Fruit fly (Drosophila melanogaster) whole organism, embryonic: ENCODE measurements around the gene Send2.
A peak's percentile ranks its signal among the peaks of the same experiment; 100 is the strongest.

Source experiments
- Ada2b ChIP-seq: fragments of 200-800 bp; sonication (Bioruptor generic); IDR thresholded peaks from 2 replicates; pipeline ENCODE4 v1.3.6; 2022; ENCODE audit warnings: missing biosample characterization, missing genetic modification characterization
- Bdp1 ChIP-seq: fragments of 200-800 bp; sonication (Bioruptor generic); optimal IDR thresholded peaks from 3 replicates; lab custom pipeline; 2016; ENCODE audit warnings: missing biosample characterization, missing genetic modification characterization
- CG10209 ChIP-seq: fragments of 200-800 bp; sonication (Bioruptor generic); optimal IDR thresholded peaks from 3 replicates; lab custom pipeline; 2017; ENCODE audit warnings: missing biosample characterization, mild to moderate bottlenecking, missing genetic modification characterization, missing genetic modification reagents
- CG10321 ChIP-seq: fragments of 200-800 bp; sonication (Bioruptor generic); IDR thresholded peaks from 2 replicates; pipeline ENCODE4 v1.3.6; 2022; ENCODE audit warnings: missing biosample characterization, missing genetic modification characterization
- CG10979 ChIP-seq: fragments of 200-800 bp; sonication (Bioruptor generic); optimal IDR thresholded peaks from 2 replicates; lab custom pipeline; 2018; ENCODE audit warnings: missing biosample characterization, mild to moderate bottlenecking, missing genetic modification characterization, moderate library complexity
- CG13296 ChIP-seq: fragments of 200-800 bp; sonication (Bioruptor generic); optimal IDR thresholded peaks from 3 replicates; lab custom pipeline; 2018; ENCODE audit warnings: missing biosample characterization, mild to moderate bottlenecking, missing genetic modification characterization
- CG13624 ChIP-seq: fragments of 200-800 bp; sonication (Bioruptor generic); optimal IDR thresholded peaks from 2 replicates; lab custom pipeline; 2016; ENCODE audit warnings: missing biosample characterization, missing genetic modification characterization
- CG14667 ChIP-seq: fragments of 200-800 bp; sonication (Bioruptor generic); IDR thresholded peaks from 2 replicates; pipeline ENCODE4 v1.3.6; 2022; ENCODE audit warnings: missing biosample characterization, missing genetic modification characterization
- CG15479 ChIP-seq: fragments of 200-800 bp; sonication (Bioruptor generic); optimal IDR thresholded peaks from 3 replicates; lab custom pipeline; 2019; ENCODE audit warnings: missing biosample characterization, mild to moderate bottlenecking, missing genetic modification characterization, moderate library complexity
- CG17802 ChIP-seq: fragments of 200-800 bp; sonication (Bioruptor generic); optimal IDR thresholded peaks from 2 replicates; lab custom pipeline; 2018; ENCODE audit warnings: missing biosample characterization, mild to moderate bottlenecking, missing genetic modification characterization, moderate library complexity
- CG2712 ChIP-seq: fragments of 200-800 bp; optimal IDR thresholded peaks from 3 replicates; lab custom pipeline; 2019; ENCODE audit warnings: missing biosample characterization, mild to moderate bottlenecking, missing genetic modification characterization, moderate library complexity
- CG2875 ChIP-seq: fragments of 200-800 bp; sonication (Bioruptor generic); optimal IDR thresholded peaks from 2 replicates; lab custom pipeline; 2017; ENCODE audit warnings: missing biosample characterization, mild to moderate bottlenecking, missing genetic modification characterization, missing genetic modification reagents
- CG33213 ChIP-seq: fragments of 200-800 bp; sonication (Bioruptor generic); optimal IDR thresholded peaks from 3 replicates; lab custom pipeline; 2016; ENCODE audit warnings: missing biosample characterization, missing genetic modification characterization
- CG4617 ChIP-seq: fragments of 200-800 bp; sonication (Bioruptor generic); optimal IDR thresholded peaks from 3 replicates; lab custom pipeline; 2016; ENCODE audit warnings: missing biosample characterization, missing genetic modification characterization, borderline replicate concordance
- CG6683 ChIP-seq: fragments of 200-800 bp; sonication (Bioruptor generic); optimal IDR thresholded peaks from 2 replicates; lab custom pipeline; 2017; ENCODE audit warnings: missing biosample characterization, mild to moderate bottlenecking, missing genetic modification characterization, missing genetic modification reagents
- CG7372 ChIP-seq: fragments of 200-800 bp; sonication (Bioruptor generic); IDR thresholded peaks from 2 replicates; pipeline ENCODE4 v1.3.6; 2022; ENCODE audit warnings: missing biosample characterization, missing genetic modification characterization
- CG8765 ChIP-seq: fragments of 200-800 bp; sonication (Bioruptor generic); IDR thresholded peaks from 2 replicates; pipeline ENCODE4 v1.3.6; 2022; ENCODE audit warnings: missing biosample characterization, missing genetic modification characterization
- CG9609 ChIP-seq: fragments of 200-800 bp; sonication (Bioruptor generic); optimal IDR thresholded peaks from 3 replicates; lab custom pipeline; 2016; ENCODE audit warnings: missing biosample characterization, missing genetic modification characterization
- CTCF ChIP-seq: fragments of 200-800 bp; sonication (Bioruptor generic); optimal IDR thresholded peaks from 2 replicates; lab custom pipeline; 2017; ENCODE audit warnings: missing biosample characterization, mild to moderate bottlenecking, missing genetic modification characterization, moderate library complexity
- D19A ChIP-seq: fragments of 200-800 bp; optimal IDR thresholded peaks from 3 replicates; lab custom pipeline; 2019; ENCODE audit warnings: missing biosample characterization, mild to moderate bottlenecking, missing genetic modification characterization, moderate library complexity
- Dfd ChIP-seq, 2 experiments: fragments of >200 bp; optimal IDR thresholded peaks; 2 replicates each; lab custom pipeline; 2017; ENCODE audit warnings: missing biosample characterization in 2 of 2, missing genetic modification characterization in 2 of 2
- Eip74EF ChIP-seq, 2 experiments: fragments of 200-800 bp in 1 of 2; fragments of >200 bp in 1 of 2; sonication (Bioruptor generic) in 1 of 2; optimal IDR thresholded peaks; 2 replicates each; lab custom pipeline; 2017 to 2019; ENCODE audit warnings: missing biosample characterization in 2 of 2, missing genetic modification characterization in 2 of 2, mild to moderate bottlenecking in 1 of 2, moderate library complexity in 1 of 2
- Hr51 ChIP-seq, 2 experiments: fragments of 200-800 bp; sonication (Bioruptor generic); optimal IDR thresholded peaks; 2 replicates in 1 of 2; 3 replicates in 1 of 2; lab custom pipeline; 2016 to 2018; ENCODE audit warnings: missing biosample characterization in 2 of 2, missing genetic modification characterization in 2 of 2, mild to moderate bottlenecking in 1 of 2, moderate library complexity in 1 of 2
- Med ChIP-seq: fragments of 200-800 bp; sonication (Bioruptor generic); peaks from one replicate; lab custom pipeline; 2016; ENCODE audit warnings: missing biosample characterization, missing genetic modification characterization, mild to moderate bottlenecking, inconsistent platforms, moderate library complexity
- Mes4 ChIP-seq: fragments of 200-800 bp; sonication (Bioruptor generic); optimal IDR thresholded peaks from 2 replicates; lab custom pipeline; 2016; ENCODE audit warnings: missing biosample characterization, missing genetic modification characterization
- Oli ChIP-seq: fragments of 200-800 bp; sonication (Bioruptor generic); optimal IDR thresholded peaks from 2 replicates; lab custom pipeline; 2018; ENCODE audit warnings: missing biosample characterization, mild to moderate bottlenecking, missing genetic modification characterization, moderate library complexity
- Opbp ChIP-seq: fragments of 200-800 bp; sonication (Bioruptor generic); IDR thresholded peaks from 3 replicates; pipeline ENCODE4 v1.3.6; 2022; ENCODE audit warnings: missing biosample characterization, missing genetic modification characterization; ENCODE audit not compliant: partially characterized antibody
- Poxn ChIP-seq: fragments of 200-800 bp; sonication (Bioruptor generic); IDR thresholded peaks from 2 replicates; pipeline ENCODE4 v1.3.6; 2022; ENCODE audit warnings: missing biosample characterization, missing genetic modification characterization
- ac ChIP-seq: fragments of 200-800 bp; sonication (Bioruptor generic); optimal IDR thresholded peaks from 3 replicates; lab custom pipeline; 2017; ENCODE audit warnings: missing biosample characterization, mild to moderate bottlenecking, missing genetic modification characterization
- ara ChIP-seq: fragments of 200-800 bp; sonication (Bioruptor generic); IDR thresholded peaks from 2 replicates; pipeline ENCODE4 v1.3.6; 2022; ENCODE audit warnings: missing biosample characterization, missing genetic modification characterization
- chn ChIP-seq: fragments of 200-800 bp; sonication (Bioruptor generic); optimal IDR thresholded peaks from 2 replicates; lab custom pipeline; 2016; ENCODE audit warnings: missing biosample characterization, missing genetic modification characterization
- ci ChIP-seq: fragments of 200-800 bp; sonication (Bioruptor generic); IDR thresholded peaks from 3 replicates; pipeline ENCODE4 v1.3.6; 2022; ENCODE audit warnings: missing biosample characterization, missing genetic modification characterization
- croc ChIP-seq: fragments of 200-800 bp; sonication (Bioruptor generic); conservative IDR thresholded peaks from 3 replicates; pipeline ENCODE4 v1.3.6; 2022; ENCODE audit warnings: missing biosample characterization, missing genetic modification characterization
- dm ChIP-seq: fragments of 200-800 bp; sonication (Bioruptor generic); optimal IDR thresholded peaks from 3 replicates; lab custom pipeline; 2016; ENCODE audit warnings: missing biosample characterization, missing genetic modification characterization
- dmrt11E ChIP-seq: fragments of 200-800 bp; sonication (Bioruptor generic); optimal IDR thresholded peaks from 3 replicates; lab custom pipeline; 2018; ENCODE audit warnings: missing biosample characterization, mild to moderate bottlenecking, missing genetic modification characterization, moderate library complexity
- ewg ChIP-seq: fragments of 200-800 bp; sonication (Bioruptor generic); optimal IDR thresholded peaks from 3 replicates; lab custom pipeline; 2017; ENCODE audit warnings: mild to moderate bottlenecking, missing biosample characterization, missing genetic modification reagents, missing genetic modification characterization
- gfzf ChIP-seq: fragments of 200-800 bp; sonication (Bioruptor generic); optimal IDR thresholded peaks from 2 replicates; lab custom pipeline; 2016; ENCODE audit warnings: missing biosample characterization, mild to moderate bottlenecking, missing genetic modification characterization, moderate library complexity
- hkb ChIP-seq, 2 experiments: fragments of 200-800 bp in 1 of 2; fragments of >200 bp in 1 of 2; sonication (Bioruptor generic) in 1 of 2; IDR thresholded peaks in 1 of 2; optimal IDR thresholded peaks in 1 of 2; 2 replicates each; pipeline versions ENCODE4 v1.3.6 to Lab custom; 2017 to 2022; ENCODE audit warnings: missing biosample characterization in 1 of 2, missing genetic modification characterization in 1 of 2
- ind ChIP-seq: fragments of 200-800 bp; sonication (Bioruptor generic); optimal IDR thresholded peaks from 3 replicates; lab custom pipeline; 2016; ENCODE audit warnings: missing biosample characterization, missing genetic modification characterization
- lmd ChIP-seq: fragments of 200-800 bp; sonication (Bioruptor generic); IDR thresholded peaks from 2 replicates; pipeline ENCODE4 v1.3.6; 2022; ENCODE audit warnings: missing biosample characterization, missing genetic modification characterization
- pho ChIP-seq: fragments of 200-800 bp; sonication (Bioruptor generic); optimal IDR thresholded peaks from 2 replicates; lab custom pipeline; 2016; ENCODE audit warnings: missing biosample characterization, missing genetic modification characterization
- psq ChIP-seq: fragments of 200-800 bp; sonication (Bioruptor generic); optimal IDR thresholded peaks from 2 replicates; lab custom pipeline; 2017; ENCODE audit warnings: missing biosample characterization, missing genetic modification characterization
- slbo ChIP-seq: fragments of 200-800 bp; sonication (Bioruptor generic); IDR thresholded peaks from 2 replicates; pipeline ENCODE4 v1.3.6; 2022; ENCODE audit warnings: missing biosample characterization, missing genetic modification characterization
- tgo ChIP-seq: fragments of 200-800 bp; sonication (Bioruptor generic); IDR thresholded peaks from 3 replicates; pipeline ENCODE4 v1.3.6; 2022; ENCODE audit warnings: missing biosample characterization, missing genetic modification characterization
- tna ChIP-seq: fragments of 200-800 bp; sonication (Bioruptor generic); IDR thresholded peaks from 2 replicates; pipeline ENCODE4 v1.3.6; 2022; ENCODE audit warnings: missing biosample characterization, missing genetic modification characterization; ENCODE audit not compliant: partially characterized antibody
- toy ChIP-seq: fragments of 200-800 bp; sonication (Bioruptor generic); IDR thresholded peaks from 2 replicates; pipeline ENCODE4 v1.3.6; 2022; ENCODE audit warnings: missing biosample characterization, missing genetic modification characterization
- vnd ChIP-seq: fragments of 200-800 bp; sonication (Bioruptor generic); IDR thresholded peaks from 3 replicates; pipeline ENCODE4 v1.3.6; 2022; ENCODE audit warnings: missing biosample characterization, missing genetic modification characterization; ENCODE audit not compliant: partially characterized antibody
- zen ChIP-seq: fragments of 200-800 bp; sonication (Bioruptor generic); optimal IDR thresholded peaks from 3 replicates; lab custom pipeline; 2018; ENCODE audit warnings: missing biosample characterization, mild to moderate bottlenecking, missing genetic modification characterization, moderate library complexity
- zfh2 ChIP-seq: fragments of 200-800 bp; sonication (Bioruptor generic); optimal IDR thresholded peaks from 2 replicates; lab custom pipeline; 2016; ENCODE audit warnings: missing biosample characterization, missing genetic modification characterization

Send2 gene

dm6 chr2L:14369933-14370776, 23.7 kb upstream of the Send2 start (continued):
- no peak for TF ChIP-seq CG15479
- TF ChIP-seq Poxn: no peak
- no peak for TF ChIP-seq ac (GFP tag; lab: Kevin White, UChicago)
- no peak for TF ChIP-seq Mes4 (GFP tag; lab: Kevin White, UChicago)
- TF ChIP-seq Dfd (GFP tag; optimal IDR thresholded peaks at IDR 0.05; lab: Kevin White, UChicago): no peak
- TF ChIP-seq slbo (GFP tag; lab: Robert Waterston, UW): no peak
- peak in 1 of 2 experiments; percentile 54 for TF ChIP-seq Hr51 (GFP tag; optimal IDR thresholded peaks at IDR 0.05; lab: Kevin White, UChicago)
- peak; percentile 53 for TF ChIP-seq CG10979
- no peak for TF ChIP-seq CG13296 (GFP tag; lab: Kevin White, UChicago)
- peak; percentile 62 for TF ChIP-seq zen (tag; lab: Kevin White, UChicago)
- TF ChIP-seq hkb (optimal IDR thresholded peaks at IDR 0.05; lab: Kevin White, UChicago): no peak
- TF ChIP-seq hkb (GFP tag; IDR thresholded peaks at IDR 0.05; lab: Robert Waterston, UW): 0 out of 2 replicates have a peak, but pooled peaks have one; percentile 27
- TF ChIP-seq CG33213 (GFP tag; lab: Kevin White, UChicago): no peak
- TF ChIP-seq CG6683 (GFP tag; lab: Kevin White, UChicago): no peak
- no peak for TF ChIP-seq CG10321 (GFP tag; lab: Robert Waterston, UW)
- TF ChIP-seq Eip74EF (GFP tag; optimal IDR thresholded peaks at IDR 0.05; lab: Kevin White, UChicago): no peak
- no peak for TF ChIP-seq Opbp (GFP tag; lab: Robert Waterston, UW)
- no peak for TF ChIP-seq D19A (tag; lab: Kevin White, UChicago)
- peak; percentile 20 for TF ChIP-seq ewg (GFP tag; lab: Kevin White, UChicago)
- TF ChIP-seq Med (GFP tag; lab: Kevin White, UChicago): peak; percentile 48
- TF ChIP-seq lmd (GFP tag; lab: Robert Waterston, UW): peak; percentile 56
- TF ChIP-seq ci: 0 out of 3 replicates have a peak, but pooled peaks have one; percentile 13
- TF ChIP-seq vnd: no peak
- TF ChIP-seq psq: no peak
- no peak for TF ChIP-seq CTCF (GFP tag; lab: Kevin White, UChicago)
- no peak for TF ChIP-seq CG9609
- TF ChIP-seq toy: no peak
- no peak for TF ChIP-seq pho (GFP tag; lab: Kevin White, UChicago)
- TF ChIP-seq chn: no peak
- TF ChIP-seq croc: no peak
- TF ChIP-seq tgo (GFP tag; lab: Robert Waterston, UW): peak; percentile 29; the same call in 1 of the 3 replicates
- no peak for TF ChIP-seq CG4617 (GFP tag; lab: Kevin White, UChicago)
- TF ChIP-seq CG17802 (tag; lab: Kevin White, UChicago): no peak
- TF ChIP-seq zfh2 (GFP tag; lab: Kevin White, UChicago): no peak
- TF ChIP-seq gfzf (GFP tag; lab: Kevin White, UChicago): no peak
- no peak for TF ChIP-seq Ada2b
- no peak for TF ChIP-seq ara (GFP tag; lab: Robert Waterston, UW)
- no peak for TF ChIP-seq tna
- TF ChIP-seq CG10209 (GFP tag; lab: Kevin White, UChicago): peak; percentile 25
- no peak for TF ChIP-seq CG7372 (GFP tag; lab: Robert Waterston, UW)
- TF ChIP-seq Bdp1: no peak
- no peak for TF ChIP-seq CG2875 (GFP tag; lab: Kevin White, UChicago)
- TF ChIP-seq Oli (tag; lab: Kevin White, UChicago): peak; percentile 45
- TF ChIP-seq CG8765 (GFP tag; lab: Robert Waterston, UW): peak; percentile 29; the same call in 1 of the 2 replicates
- no peak for TF ChIP-seq ind (GFP tag; lab: Kevin White, UChicago)
- TF ChIP-seq dmrt11E (tag; lab: Kevin White, UChicago): peak; percentile 48
- no peak for TF ChIP-seq CG13624 (GFP tag; lab: Kevin White, UChicago)
- peak; percentile 52 for TF ChIP-seq CG2712 (tag; lab: Kevin White, UChicago)
- TF ChIP-seq dm (GFP tag; lab: Kevin White, UChicago): no peak
- 0 out of 2 replicates have a peak, but pooled peaks have one; percentile 14 for TF ChIP-seq CG14667 (GFP tag; lab: Robert Waterston, UW)
